Fruit fly (Drosophila melanogaster) whole organism, prepupa: Measurements from ENCODE around the gene CG10958.

ENCODE experiments used
- Blimp-1 ChIP-seq: fragments of 200-800 bp; sonication (Bioruptor generic); optimal IDR thresholded peaks from 3 replicates; lab custom pipeline; 2017; ENCODE audit warnings: missing biosample characterization, missing genetic modification characterization, mild to moderate bottlenecking, moderate library complexity, missing genetic modification reagents
- CG10631 ChIP-seq: fragments of 200-800 bp; sonication (Bioruptor generic); optimal IDR thresholded peaks from 2 replicates; lab custom pipeline; 2016; ENCODE audit warnings: missing biosample characterization, missing genetic modification characterization
- CG10669 ChIP-seq: fragments of 200-800 bp; sonication (Bioruptor generic); optimal IDR thresholded peaks from 3 replicates; lab custom pipeline; 2018; ENCODE audit warnings: missing biosample characterization, mild to moderate bottlenecking, missing genetic modification characterization, moderate library complexity
- CG11762 ChIP-seq: fragments of 200-800 bp; sonication (Bioruptor generic); optimal IDR thresholded peaks from 3 replicates; lab custom pipeline; 2016; ENCODE audit warnings: missing biosample characterization, missing genetic modification characterization; ENCODE audit not compliant: insufficient read depth
- CG15336 ChIP-seq: fragments of 200-800 bp; sonication (Bioruptor generic); IDR thresholded peaks from 2 replicates; pipeline ENCODE4 v1.3.6; 2022; ENCODE audit warnings: missing biosample characterization, missing genetic modification characterization
- CG1621 ChIP-seq: fragments of 200-800 bp; sonication (Bioruptor generic); optimal IDR thresholded peaks from 3 replicates; lab custom pipeline; 2018; ENCODE audit warnings: missing biosample characterization, mild to moderate bottlenecking, missing genetic modification characterization
- CG16779 ChIP-seq: fragments of 200-800 bp; sonication (Bioruptor generic); optimal IDR thresholded peaks from 3 replicates; lab custom pipeline; 2017; ENCODE audit warnings: missing biosample characterization, mild to moderate bottlenecking, missing genetic modification characterization
- CG3032 ChIP-seq: fragments of 200-800 bp; optimal IDR thresholded peaks from 2 replicates; lab custom pipeline; 2019; ENCODE audit warnings: missing biosample characterization, mild to moderate bottlenecking, missing genetic modification characterization, moderate library complexity
- CG31627 ChIP-seq: fragments of 200-800 bp; sonication (Bioruptor generic); optimal IDR thresholded peaks from 3 replicates; lab custom pipeline; 2016; ENCODE audit warnings: missing biosample characterization, missing genetic modification characterization
- CG4318 ChIP-seq: fragments of 200-800 bp; sonication (Bioruptor generic); optimal IDR thresholded peaks from 3 replicates; lab custom pipeline; 2017; ENCODE audit warnings: missing biosample characterization, mild to moderate bottlenecking, missing genetic modification characterization
- CG6163 ChIP-seq: fragments of 200-800 bp; sonication (Bioruptor generic); IDR thresholded peaks from 3 replicates; pipeline ENCODE4 v1.3.6; 2022; ENCODE audit warnings: missing biosample characterization, missing genetic modification characterization
- CG6276 ChIP-seq: fragments of 200-800 bp; sonication (Bioruptor generic); optimal IDR thresholded peaks from 2 replicates; lab custom pipeline; 2017; ENCODE audit warnings: missing biosample characterization, mild to moderate bottlenecking, missing genetic modification characterization
- CG6792 ChIP-seq: fragments of 200-800 bp; sonication (Bioruptor generic); optimal IDR thresholded peaks from 3 replicates; lab custom pipeline; 2016; ENCODE audit warnings: missing biosample characterization, missing genetic modification characterization
- CG6808 ChIP-seq: fragments of 200-800 bp; sonication (Bioruptor generic); optimal IDR thresholded peaks from 3 replicates; lab custom pipeline; 2017; ENCODE audit warnings: missing biosample characterization, missing genetic modification characterization, mild to moderate bottlenecking, moderate library complexity, missing genetic modification reagents
- CG7368 ChIP-seq: fragments of 200-800 bp; sonication (Bioruptor generic); optimal IDR thresholded peaks from 3 replicates; lab custom pipeline; 2016; ENCODE audit warnings: missing biosample characterization, missing genetic modification characterization
- CG8119 ChIP-seq: fragments of 200-800 bp; sonication (Bioruptor generic); IDR thresholded peaks from 3 replicates; pipeline ENCODE4 v1.3.6; 2022; ENCODE audit warnings: missing biosample characterization, missing genetic modification characterization
- CG8319 ChIP-seq: fragments of 200-800 bp; sonication (Bioruptor generic); optimal IDR thresholded peaks from 3 replicates; lab custom pipeline; 2016; ENCODE audit warnings: missing biosample characterization, missing genetic modification characterization
- CG8632 ChIP-seq: fragments of 200-800 bp; sonication (Bioruptor generic); optimal IDR thresholded peaks from 3 replicates; lab custom pipeline; 2016; ENCODE audit warnings: missing biosample characterization, missing genetic modification characterization
- CG9139 ChIP-seq: fragments of 200-800 bp; sonication (Bioruptor generic); optimal IDR thresholded peaks from 3 replicates; lab custom pipeline; 2017; ENCODE audit warnings: missing biosample characterization, mild to moderate bottlenecking, missing genetic modification characterization
- Eip75B ChIP-seq: fragments of 200-800 bp; sonication (Bioruptor generic); optimal IDR thresholded peaks from 3 replicates; lab custom pipeline; 2016; ENCODE audit warnings: missing biosample characterization, missing genetic modification characterization
- Eip78C ChIP-seq: fragments of 200-800 bp; sonication (Bioruptor generic); peaks from one replicate; lab custom pipeline; 2016; ENCODE audit warnings: missing biosample characterization, missing genetic modification characterization
- Ets21C ChIP-seq: fragments of 200-800 bp; sonication (Bioruptor generic); optimal IDR thresholded peaks from 3 replicates; lab custom pipeline; 2016; ENCODE audit warnings: missing biosample characterization, missing genetic modification characterization
- Ets96B ChIP-seq: fragments of 200-800 bp; optimal IDR thresholded peaks from 2 replicates; lab custom pipeline; 2019; ENCODE audit warnings: missing biosample characterization, mild to moderate bottlenecking, missing genetic modification characterization, moderate library complexity
- Gug ChIP-seq: fragments of 200-800 bp; sonication (Bioruptor generic); IDR thresholded peaks from 2 replicates; pipeline ENCODE4 v1.3.6; 2022; ENCODE audit warnings: missing biosample characterization, missing genetic modification characterization
- Hr38 ChIP-seq: sonication (Bioruptor generic); optimal IDR thresholded peaks from 2 replicates; lab custom pipeline; 2016; ENCODE audit warnings: missing biosample characterization, missing genetic modification characterization
- Hr39 ChIP-seq: fragments of 200-800 bp; sonication (Bioruptor generic); optimal IDR thresholded peaks from 2 replicates; lab custom pipeline; 2016; ENCODE audit warnings: missing biosample characterization, missing genetic modification characterization
- Hr4 ChIP-seq: fragments of 200-800 bp; sonication (Bioruptor generic); optimal IDR thresholded peaks from 3 replicates; lab custom pipeline; 2016; ENCODE audit warnings: missing biosample characterization, missing genetic modification characterization
- Lpt ChIP-seq: fragments of 200-800 bp; sonication (Bioruptor generic); optimal IDR thresholded peaks from 3 replicates; lab custom pipeline; 2016; ENCODE audit warnings: missing biosample characterization, missing genetic modification characterization
- Met ChIP-seq: fragments of 200-800 bp; sonication (Bioruptor generic); optimal IDR thresholded peaks from 3 replicates; lab custom pipeline; 2016; ENCODE audit warnings: missing biosample characterization, missing genetic modification characterization
- OdsH ChIP-seq: fragments of 200-800 bp; sonication (Bioruptor generic); optimal IDR thresholded peaks from 3 replicates; lab custom pipeline; 2016; ENCODE audit warnings: missing biosample characterization, missing genetic modification characterization
- Smox ChIP-seq: fragments of 200-800 bp; sonication (Bioruptor generic); optimal IDR thresholded peaks from 3 replicates; lab custom pipeline; 2016; ENCODE audit warnings: missing biosample characterization, missing genetic modification characterization
- Sox102F ChIP-seq: fragments of 200-800 bp; sonication (Bioruptor generic); optimal IDR thresholded peaks from 2 replicates; lab custom pipeline; 2016; ENCODE audit warnings: missing biosample characterization, mild to moderate bottlenecking, missing genetic modification characterization
- Sox14 ChIP-seq: fragments of 200-800 bp; sonication (Bioruptor generic); optimal IDR thresholded peaks from 3 replicates; lab custom pipeline; 2016; ENCODE audit warnings: missing biosample characterization, missing genetic modification characterization
- Sox15 ChIP-seq: fragments of 200-800 bp; sonication (Bioruptor generic); optimal IDR thresholded peaks from 3 replicates; lab custom pipeline; 2016; ENCODE audit warnings: missing biosample characterization, missing genetic modification characterization
- achi ChIP-seq: fragments of 200-800 bp; sonication (Bioruptor generic); optimal IDR thresholded peaks from 3 replicates; lab custom pipeline; 2016; ENCODE audit warnings: missing biosample characterization, missing genetic modification characterization
- acj6 ChIP-seq: fragments of 200-800 bp; sonication (Bioruptor generic); optimal IDR thresholded peaks from 3 replicates; lab custom pipeline; 2016; ENCODE audit warnings: missing biosample characterization, missing genetic modification characterization
- cyc ChIP-seq: fragments of 200-800 bp; sonication (Bioruptor generic); optimal IDR thresholded peaks from 3 replicates; lab custom pipeline; 2016; ENCODE audit warnings: missing biosample characterization, missing genetic modification characterization
- dsx ChIP-seq: fragments of 200-800 bp; optimal IDR thresholded peaks from 3 replicates; lab custom pipeline; 2019; ENCODE audit warnings: missing biosample characterization, mild to moderate bottlenecking, missing genetic modification characterization, moderate library complexity; ENCODE audit not compliant: poor library complexity, severe bottlenecking
- fd59A ChIP-seq: fragments of 200-800 bp; sonication (Bioruptor generic); optimal IDR thresholded peaks from 2 replicates; lab custom pipeline; 2017; ENCODE audit warnings: missing biosample characterization, mild to moderate bottlenecking, missing genetic modification characterization, missing genetic modification reagents
- fd85E ChIP-seq: fragments of 200-800 bp; sonication (Bioruptor generic); optimal IDR thresholded peaks from 3 replicates; lab custom pipeline; 2016; ENCODE audit warnings: missing biosample characterization, missing genetic modification characterization
- fkh ChIP-seq: fragments of 200-800 bp; sonication (Bioruptor generic); optimal IDR thresholded peaks from 3 replicates; lab custom pipeline; 2017; ENCODE audit warnings: missing biosample characterization, mild to moderate bottlenecking, missing genetic modification characterization, moderate library complexity
- net ChIP-seq: fragments of 200-800 bp; sonication (Bioruptor generic); optimal IDR thresholded peaks from 3 replicates; lab custom pipeline; 2016; ENCODE audit warnings: missing biosample characterization, missing genetic modification characterization
- pdm3 ChIP-seq: fragments of 200-800 bp; sonication (Bioruptor generic); optimal IDR thresholded peaks from 3 replicates; lab custom pipeline; 2016; ENCODE audit warnings: missing biosample characterization, missing genetic modification characterization
- salr ChIP-seq, 2 experiments: fragments of 200-800 bp; sonication (Bioruptor generic); optimal IDR thresholded peaks; 3 replicates each; lab custom pipeline; 2016 to 2018; ENCODE audit warnings: missing biosample characterization in 2 of 2, missing genetic modification characterization in 2 of 2, mild to moderate bottlenecking in 1 of 2
- spab ChIP-seq: fragments of 200-800 bp; sonication (Bioruptor generic); optimal IDR thresholded peaks from 2 replicates; lab custom pipeline; 2017; ENCODE audit warnings: missing biosample characterization, mild to moderate bottlenecking, missing genetic modification characterization, missing genetic modification reagents
- ss ChIP-seq, 2 experiments: fragments of 200-800 bp; sonication (Bioruptor generic); optimal IDR thresholded peaks; 2 replicates in 1 of 2; 3 replicates in 1 of 2; lab custom pipeline; 2017 to 2018; ENCODE audit warnings: mild to moderate bottlenecking in 2 of 2, missing biosample characterization in 2 of 2, missing genetic modification characterization in 2 of 2, moderate library complexity in 1 of 2
- svp ChIP-seq: fragments of 200-800 bp; sonication (Bioruptor generic); peaks from one replicate; lab custom pipeline; 2016; ENCODE audit warnings: missing biosample characterization, missing genetic modification characterization
- topi ChIP-seq: fragments of 200-800 bp; sonication (Bioruptor generic); optimal IDR thresholded peaks from 3 replicates; lab custom pipeline; 2016; ENCODE audit warnings: missing biosample characterization, missing genetic modification characterization
- vri ChIP-seq: fragments of 200-800 bp; sonication (Bioruptor generic); optimal IDR thresholded peaks from 3 replicates; lab custom pipeline; 2016; ENCODE audit warnings: missing biosample characterization, mild to moderate bottlenecking, missing genetic modification characterization

The CG10958 gene

DNA sequence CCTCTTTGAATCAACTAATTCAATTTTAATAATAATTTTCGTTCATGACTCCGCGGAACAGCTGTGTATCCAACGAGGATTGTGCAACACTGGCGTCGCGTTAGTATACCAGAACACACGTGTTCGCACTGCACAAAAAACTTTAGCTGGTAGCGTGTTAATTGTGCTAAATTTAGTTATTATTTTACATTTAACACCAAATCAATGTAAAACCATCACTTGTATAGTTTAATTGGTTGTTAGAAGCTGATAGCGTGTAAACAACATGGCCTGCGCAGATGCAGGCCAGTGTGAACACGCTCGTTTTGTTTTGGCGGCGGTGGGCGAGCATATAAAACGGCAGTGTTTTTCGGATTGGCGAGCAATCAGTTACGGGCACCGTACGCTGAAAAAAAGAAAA, 25.2 kb downstream of the CG10958 start, which contains the start of the genes Traf6 and GIIIspla2 (continued):
- TF ChIP-seq CG10669 (peak; percentile 72), topi (GFP tag; lab: Kevin White, UChicago) (peak; percentile 80), Ets96B (peak; percentile 68), salr (GFP tag; optimal IDR thresholded peaks at IDR 0.05; lab: Kevin White, UChicago) (peak in 1 of 2 experiments; percentile 60)

DNA sequence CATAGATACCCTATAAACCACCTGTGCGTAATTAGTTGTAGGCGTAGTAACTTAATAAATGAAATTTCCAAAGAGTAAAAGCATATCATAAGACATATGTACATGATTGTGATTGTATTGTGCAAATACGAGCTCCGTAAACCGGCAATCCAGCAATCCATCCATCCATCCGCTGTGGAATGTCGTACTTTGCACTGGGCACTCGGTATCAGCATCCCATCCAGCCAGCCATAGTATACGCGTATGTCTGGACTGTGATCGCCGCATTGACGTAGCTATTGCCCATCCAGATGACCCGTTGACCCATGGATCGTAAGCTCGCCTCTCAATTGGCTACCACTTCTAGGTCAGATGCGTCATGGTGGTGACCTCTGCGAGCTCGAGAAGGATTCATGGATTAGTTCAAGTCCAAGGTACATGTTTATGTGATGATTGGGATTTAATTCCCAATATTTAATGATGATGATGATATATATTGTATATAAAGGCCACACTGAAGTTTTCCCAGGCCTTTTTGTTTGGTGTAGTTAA, 26.9 kb downstream of the CG10958 start:
- TF ChIP-seq CG6276 (GFP tag; lab: Kevin White, UChicago) (peak; percentile 82), Ets21C (GFP tag; lab: Kevin White, UChicago) (no peak), OdsH (GFP tag; lab: Kevin White, UChicago) (no peak), CG10631 (GFP tag; lab: Kevin White, UChicago) (no peak), vri (GFP tag; lab: Kevin White, UChicago) (no peak), CG9139 (GFP tag; lab: Kevin White, UChicago) (peak; percentile 81), Hr39 (GFP tag; lab: Kevin White, UChicago) (no peak), CG1621 (tag; lab: Kevin White, UChicago) (peak; percentile 56), CG31627 (GFP tag; lab: Kevin White, UChicago) (no peak), achi (GFP tag; lab: Kevin White, UChicago) (no peak), CG3032 (tag; lab: Kevin White, UChicago) (no peak), ss (GFP tag; optimal IDR thresholded peaks at IDR 0.05; lab: Kevin White, UChicago) (peak; percentile 85 to 87), CG6163 (GFP tag; lab: Robert Waterston, UW) (no peak), CG8119 (GFP tag; lab: Robert Waterston, UW) (peak; percentile 41; the same call in 1 of the 3 replicates), net (GFP tag; lab: Kevin White, UChicago) (peak; percentile 36), Eip75B (GFP tag; lab: Kevin White, UChicago) (no peak), fd85E (GFP tag; lab: Kevin White, UChicago) (no peak), Blimp-1 (GFP tag; lab: Kevin White, UChicago) (no peak), dsx (GFP tag; lab: Kevin White, UChicago) (peak; percentile 28), CG8319 (GFP tag; lab: Kevin White, UChicago) (no peak), pdm3 (GFP tag; lab: Kevin White, UChicago) (no peak), CG6808 (GFP tag; lab: Kevin White, UChicago) (peak; percentile 81), CG6792 (GFP tag; lab: Kevin White, UChicago) (no peak), salr (GFP tag; optimal IDR thresholded peaks at IDR 0.05; lab: Kevin White, UChicago) (peak in 1 of 2 experiments; percentile 4), CG10669 (peak; percentile 6), svp (GFP tag; lab: Kevin White, UChicago) (peak; percentile 98), Ets96B (no peak), CG15336 (GFP tag; lab: Robert Waterston, UW) (peak; percentile 55; the same call in 1 of the 2 replicates), Sox15 (no peak), CG7368 (GFP tag; lab: Kevin White, UChicago) (no peak), Lpt (GFP tag; lab: Kevin White, UChicago) (no peak), Smox (GFP tag; lab: Kevin White, UChicago) (no peak), CG8632 (no peak), Hr4 (GFP tag; lab: Kevin White, UChicago) (no peak), fkh (GFP tag; lab: Kevin White, UChicago) (no peak), cyc (no peak), Met (no peak), CG4318 (no peak), topi (GFP tag; lab: Kevin White, UChicago) (no peak), Hr38 (GFP tag; lab: Kevin White, UChicago) (no peak), spab (peak; percentile 48), CG11762 (GFP tag; lab: Kevin White, UChicago) (no peak), Sox102F (GFP tag; lab: Kevin White, UChicago) (no peak), Gug (GFP tag; lab: Robert Waterston, UW) (no peak), CG16779 (tag; lab: Kevin White, UChicago) (peak; percentile 49), Sox14 (GFP tag; lab: Kevin White, UChicago) (no peak), acj6 (GFP tag; lab: Kevin White, UChicago) (no peak), Eip78C (GFP tag; lab: Kevin White, UChicago) (peak; percentile 40), fd59A (GFP tag; lab: Kevin White, UChicago) (no peak)
